Worm (Caenorhabditis elegans): ENCODE data around the gene syd-1.

syd-1 gene

DNA sequence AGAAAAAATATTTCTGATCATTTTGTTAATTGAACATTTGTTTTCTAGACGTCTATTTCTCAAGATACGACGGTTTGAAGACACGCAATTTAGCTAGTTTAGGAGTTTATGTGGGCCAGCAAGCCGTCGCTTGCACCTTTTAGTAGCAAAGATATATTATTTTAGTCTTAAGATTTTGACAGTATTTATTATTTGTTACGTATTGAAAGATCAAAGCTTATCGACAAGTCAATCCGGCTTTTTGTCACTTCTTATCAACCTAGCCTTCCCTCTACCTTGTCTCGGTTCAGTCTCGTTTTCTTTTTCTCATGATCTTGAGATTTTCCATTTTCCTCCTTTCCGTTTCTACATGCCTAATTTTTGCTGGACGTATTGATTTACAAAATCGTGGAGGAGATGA is 20.6 kb downstream of the syd-1 start, which contains the start of gene F35D2.2:
Gene F35D2.2 (plus strand): TSS at position 301 of the 400 bp plus-strand sequence.
- TF ChIP-seq flt-1 (GFP tag; IDR thresholded peaks at IDR 0.05): no peak
- no peak for TF ChIP-seq klf-2 (GFP tag; conservative IDR thresholded peaks at IDR 0.05)
- no peak for TF ChIP-seq T22C8.4 (GFP tag; IDR thresholded peaks at IDR 0.05)

DNA sequence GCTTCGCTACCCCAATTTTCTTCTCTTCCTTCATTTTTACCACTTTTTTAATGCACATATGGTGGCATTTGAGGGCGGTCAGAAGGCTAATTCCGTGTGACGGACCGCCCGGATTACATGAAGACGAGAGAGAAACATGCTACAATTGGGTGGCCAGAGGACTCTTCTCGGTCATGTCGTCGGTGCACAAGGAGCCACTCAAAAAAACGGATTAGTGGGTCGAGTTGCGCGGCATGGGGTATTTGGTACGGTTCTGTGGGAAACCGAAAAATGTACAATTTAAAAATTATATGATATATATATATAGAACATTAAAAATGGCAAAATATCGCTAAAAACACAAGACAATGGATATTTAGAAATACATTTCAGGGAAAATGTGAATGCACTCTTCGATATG is 23.9 kb downstream of the syd-1 start:
- TF ChIP-seq flt-1 (GFP tag; IDR thresholded peaks at IDR 0.05) (no peak), klf-2 (GFP tag; conservative IDR thresholded peaks at IDR 0.05) (no peak), cog-1 (tag; optimal IDR thresholded peaks at IDR 0.05) (no peak), T22C8.4 (GFP tag; IDR thresholded peaks at IDR 0.05) (no peak), med-1 (GFP tag; optimal IDR thresholded peaks at IDR 0.05; ENCODE audit: insufficient read depth) (no peak), ref-1 (GFP tag; conservative IDR thresholded peaks at IDR 0.05) (no peak), ztf-29 (GFP tag; IDR thresholded peaks at IDR 0.05) (no peak), ztf-23 (GFP tag; IDR thresholded peaks at IDR 0.05) (no peak), tab-1 (GFP tag; IDR thresholded peaks at IDR 0.05) (no peak)

DNA sequence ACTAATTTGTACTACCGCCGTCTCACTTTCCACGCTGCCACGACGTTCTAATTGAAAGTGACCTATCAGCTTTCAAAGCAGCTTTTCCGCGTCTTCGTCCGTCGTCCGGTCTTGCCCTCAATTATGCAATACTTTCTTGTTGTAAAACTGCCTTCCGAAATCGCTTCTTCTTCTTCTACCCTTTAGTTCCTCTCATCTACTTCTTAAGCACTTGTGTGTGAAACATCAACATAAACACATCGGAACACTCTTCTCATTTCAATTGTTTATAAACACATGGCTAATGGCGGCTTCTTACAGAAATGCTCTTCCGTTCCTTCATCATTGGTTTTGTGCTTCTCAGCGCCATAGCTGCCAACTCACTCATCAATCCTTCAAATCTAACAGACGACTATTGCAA is 24.4 kb downstream of the syd-1 start, which contains the start of gene F35D2.3:
Gene F35D2.3 (plus strand): TSS at position 301 of the 400 bp plus-strand sequence.
- TF ChIP-seq ref-1 (GFP tag; conservative IDR thresholded peaks at IDR 0.05) (no peak), flt-1 (GFP tag; IDR thresholded peaks at IDR 0.05) (no peak), cog-1 (tag; optimal IDR thresholded peaks at IDR 0.05) (no peak), tab-1 (GFP tag; IDR thresholded peaks at IDR 0.05) (no peak), ztf-29 (GFP tag; IDR thresholded peaks at IDR 0.05) (no peak), T22C8.4 (GFP tag; IDR thresholded peaks at IDR 0.05) (no peak), med-1 (GFP tag; optimal IDR thresholded peaks at IDR 0.05; ENCODE audit: insufficient read depth) (no peak), klf-2 (GFP tag; conservative IDR thresholded peaks at IDR 0.05) (no peak), ztf-23 (GFP tag; IDR thresholded peaks at IDR 0.05) (no peak)

DNA sequence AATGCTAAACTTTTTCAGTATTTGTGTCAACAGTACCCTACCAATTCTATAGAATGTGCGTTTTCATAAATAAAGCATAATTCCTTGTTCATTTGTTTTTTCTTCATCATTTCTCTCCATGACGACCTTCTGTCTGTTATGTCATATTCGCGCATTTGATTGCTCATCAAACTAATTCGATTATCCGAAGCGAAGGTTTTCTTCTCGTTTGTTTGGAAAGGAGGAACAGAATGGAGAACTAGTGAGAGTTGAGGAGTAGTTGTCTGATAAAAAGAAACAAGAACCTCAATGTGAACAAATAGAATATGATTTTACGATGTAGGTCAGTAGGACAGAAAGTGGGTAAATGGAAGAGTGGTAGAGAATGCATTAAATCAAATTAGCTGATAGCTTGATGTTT is 32.1 kb downstream of the syd-1 start:
- TF ChIP-seq cog-1 (tag; optimal IDR thresholded peaks at IDR 0.05) (no peak), ztf-23 (GFP tag; IDR thresholded peaks at IDR 0.05) (no peak), flt-1 (GFP tag; IDR thresholded peaks at IDR 0.05) (no peak), T22C8.4 (GFP tag; IDR thresholded peaks at IDR 0.05) (no peak)

DNA sequence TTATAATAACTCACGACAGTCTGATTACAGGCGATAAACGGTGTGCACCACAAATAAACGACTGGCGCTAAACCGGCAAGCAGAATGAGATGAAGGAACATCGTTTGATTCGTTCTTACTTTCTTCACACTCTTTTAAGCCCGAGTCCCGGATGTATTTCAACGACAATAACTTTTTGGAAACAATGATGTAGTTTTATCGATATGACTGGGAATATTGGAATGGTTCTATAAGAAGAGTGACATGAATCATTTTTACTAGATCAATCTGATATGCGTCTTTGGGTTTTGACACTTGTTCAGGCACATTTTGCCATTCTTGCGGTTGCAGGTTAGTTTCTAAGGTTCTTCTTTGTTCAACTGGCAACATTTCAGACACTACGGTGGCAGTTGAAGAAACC is 33.2 kb downstream of the syd-1 start, which contains the start of the genes ZK1290.11 and ZK1290.1:
Gene ZK1290.11 (minus strand): TSS at position 101 of the 400 bp plus-strand sequence.
Gene ZK1290.1 (plus strand): TSS at position 271 of the 400 bp plus-strand sequence.
- TF ChIP-seq cog-1 (tag; optimal IDR thresholded peaks at IDR 0.05): no peak
- TF ChIP-seq ztf-29 (GFP tag; IDR thresholded peaks at IDR 0.05): no peak

DNA sequence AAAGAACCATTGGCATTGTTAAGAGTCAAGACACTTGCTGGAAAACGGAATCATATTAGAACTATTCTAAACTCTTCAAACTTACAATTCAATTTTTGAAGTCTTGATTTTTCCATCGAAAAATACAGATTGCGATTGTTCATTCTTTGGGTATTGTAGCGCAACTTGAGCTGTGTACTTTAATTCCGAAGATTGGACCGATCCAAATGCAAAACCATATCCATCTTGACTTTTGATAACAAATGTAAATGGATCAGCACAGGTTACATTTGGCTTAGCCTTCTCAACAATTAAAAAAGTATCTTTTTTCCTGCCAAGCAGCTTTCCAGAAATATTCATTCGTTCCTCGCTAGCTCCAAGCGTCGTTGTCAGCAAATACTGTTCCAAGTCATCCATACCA is 33.9 kb downstream of the syd-1 start:
- no peak for TF ChIP-seq ref-1 (GFP tag; conservative IDR thresholded peaks at IDR 0.05)
- TF ChIP-seq cog-1 (tag; optimal IDR thresholded peaks at IDR 0.05): no peak
- TF ChIP-seq T22C8.4 (GFP tag; IDR thresholded peaks at IDR 0.05): no peak
- TF ChIP-seq tab-1 (GFP tag; IDR thresholded peaks at IDR 0.05): no peak
- no peak for TF ChIP-seq flt-1 (GFP tag; IDR thresholded peaks at IDR 0.05)
- no peak for TF ChIP-seq ztf-29 (GFP tag; IDR thresholded peaks at IDR 0.05)
- TF ChIP-seq ztf-23 (GFP tag; IDR thresholded peaks at IDR 0.05): no peak
- no peak for TF ChIP-seq med-1 (GFP tag; optimal IDR thresholded peaks at IDR 0.05; ENCODE audit: insufficient read depth)
- TF ChIP-seq klf-2 (GFP tag; conservative IDR thresholded peaks at IDR 0.05): no peak

DNA sequence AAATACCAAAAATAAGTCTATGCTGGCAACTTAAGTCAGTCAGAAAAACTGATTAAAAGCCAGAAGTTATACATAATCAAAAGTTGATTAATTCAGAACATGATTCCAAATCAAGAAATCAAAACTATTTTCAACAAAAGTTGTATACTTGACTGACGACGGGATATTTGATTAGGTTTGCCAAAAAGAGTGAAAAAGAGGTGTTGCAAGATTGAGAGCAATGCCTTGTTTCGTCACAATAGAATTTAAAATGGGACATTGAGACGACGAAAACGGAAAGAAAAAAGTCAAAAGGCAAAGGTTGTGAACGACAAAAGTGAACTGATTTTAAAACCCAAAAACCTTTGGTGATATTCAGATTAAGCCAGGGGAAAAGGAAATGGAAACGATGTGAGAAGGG is 35.8 kb downstream of the syd-1 start:
- TF ChIP-seq ref-1 (GFP tag; conservative IDR thresholded peaks at IDR 0.05) (no peak), T22C8.4 (GFP tag; IDR thresholded peaks at IDR 0.05) (no peak), cog-1 (tag; optimal IDR thresholded peaks at IDR 0.05) (no peak), flt-1 (GFP tag; IDR thresholded peaks at IDR 0.05) (no peak), klf-2 (GFP tag; conservative IDR thresholded peaks at IDR 0.05) (no peak), ztf-23 (GFP tag; IDR thresholded peaks at IDR 0.05) (no peak), med-1 (GFP tag; optimal IDR thresholded peaks at IDR 0.05; ENCODE audit: insufficient read depth) (no peak), ztf-29 (GFP tag; IDR thresholded peaks at IDR 0.05) (no peak), tab-1 (GFP tag; IDR thresholded peaks at IDR 0.05) (no peak)

DNA sequence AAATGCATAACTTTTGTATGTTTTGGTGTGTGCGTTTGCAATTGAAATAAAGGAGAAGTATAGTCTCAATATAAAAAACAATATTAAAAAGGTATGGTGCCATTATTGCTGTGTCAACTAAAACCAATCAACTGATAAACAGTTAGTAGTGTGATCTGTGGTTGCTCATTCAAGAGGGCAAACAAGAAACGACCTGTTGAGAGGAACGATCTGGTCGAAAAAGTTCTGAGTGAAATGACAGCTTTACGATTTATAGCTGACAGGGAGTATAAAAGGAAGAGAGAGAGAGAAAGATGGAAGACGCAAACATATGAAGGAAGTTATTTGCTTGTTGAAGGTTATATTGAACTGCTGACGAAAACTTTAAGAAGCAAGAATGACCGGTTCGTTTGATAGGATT is 36.7 kb downstream of the syd-1 start:
- TF ChIP-seq med-1 (GFP tag; optimal IDR thresholded peaks at IDR 0.05; ENCODE audit: insufficient read depth): no peak
- no peak for TF ChIP-seq ztf-23 (GFP tag; IDR thresholded peaks at IDR 0.05)
- TF ChIP-seq ztf-29 (GFP tag; IDR thresholded peaks at IDR 0.05): no peak
- TF ChIP-seq ref-1 (GFP tag; conservative IDR thresholded peaks at IDR 0.05): no peak
- no peak for TF ChIP-seq flt-1 (GFP tag; IDR thresholded peaks at IDR 0.05)
- TF ChIP-seq T22C8.4 (GFP tag; IDR thresholded peaks at IDR 0.05): no peak
- no peak for TF ChIP-seq klf-2 (GFP tag; conservative IDR thresholded peaks at IDR 0.05)
- TF ChIP-seq tab-1 (GFP tag; IDR thresholded peaks at IDR 0.05): no peak
- TF ChIP-seq cog-1 (tag; optimal IDR thresholded peaks at IDR 0.05): no peak

DNA sequence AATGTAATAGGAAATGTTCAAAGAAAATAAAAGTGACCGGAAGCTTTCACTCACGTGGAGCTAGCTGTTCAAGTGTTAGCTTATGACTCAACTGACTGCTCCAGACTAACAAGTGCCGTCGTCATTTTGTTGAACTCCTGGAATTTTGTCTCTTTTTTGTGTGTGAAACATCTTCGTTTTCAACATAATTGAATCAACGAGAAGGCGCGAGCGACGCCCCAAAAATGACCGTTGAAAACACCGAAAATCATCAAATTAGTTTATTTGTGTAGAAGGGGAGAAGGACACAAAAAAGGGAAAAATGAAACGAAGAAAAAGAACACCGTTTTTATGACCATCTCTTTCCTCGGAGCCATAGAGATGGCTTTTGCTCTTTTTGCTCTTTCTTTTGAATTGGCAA is 39.3 kb downstream of the syd-1 start, which contains the start of gene ZK1290.14:
Gene ZK1290.14 (minus strand): TSS at position 139 of the 400 bp plus-strand sequence.
- no peak for TF ChIP-seq cog-1 (tag; optimal IDR thresholded peaks at IDR 0.05)
- TF ChIP-seq med-1 (GFP tag; optimal IDR thresholded peaks at IDR 0.05; ENCODE audit: insufficient read depth): no peak
- no peak for TF ChIP-seq flt-1 (GFP tag; IDR thresholded peaks at IDR 0.05)
- no peak for TF ChIP-seq ztf-23 (GFP tag; IDR thresholded peaks at IDR 0.05)
- TF ChIP-seq tab-1 (GFP tag; IDR thresholded peaks at IDR 0.05): no peak
- no peak for TF ChIP-seq ref-1 (GFP tag; conservative IDR thresholded peaks at IDR 0.05)
- no peak for TF ChIP-seq ztf-29 (GFP tag; IDR thresholded peaks at IDR 0.05)
- no peak for TF ChIP-seq T22C8.4 (GFP tag; IDR thresholded peaks at IDR 0.05)
- TF ChIP-seq klf-2 (GFP tag; conservative IDR thresholded peaks at IDR 0.05): no peak

DNA sequence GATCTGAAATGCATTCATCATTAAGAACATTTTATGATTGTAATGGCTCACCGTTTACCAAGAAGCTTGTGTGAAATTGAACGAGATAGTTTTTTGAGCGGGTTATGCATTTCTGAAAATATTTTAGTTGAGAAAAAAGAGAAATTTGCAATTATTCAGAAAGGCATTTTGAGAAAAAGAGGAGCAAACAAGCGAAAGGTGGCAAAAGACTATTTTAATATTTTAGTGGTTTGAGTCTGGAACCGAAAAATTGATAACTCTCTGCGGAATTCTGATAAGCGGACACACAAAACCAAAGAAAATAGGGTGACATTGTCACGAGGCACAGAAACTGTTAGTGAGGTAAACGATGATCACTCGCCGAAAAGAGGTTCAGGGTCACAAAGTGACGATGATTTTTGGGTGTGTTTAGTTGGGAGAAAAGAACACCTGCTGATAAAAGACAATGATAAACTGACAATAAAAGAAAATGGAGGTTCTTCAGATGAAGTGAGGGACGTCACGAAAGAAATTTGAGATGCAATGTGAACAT is 39.9 kb downstream of the syd-1 start:
- no peak for TF ChIP-seq tab-1 (GFP tag; IDR thresholded peaks at IDR 0.05)
- TF ChIP-seq ref-1 (GFP tag; conservative IDR thresholded peaks at IDR 0.05): no peak
- TF ChIP-seq flt-1 (GFP tag; IDR thresholded peaks at IDR 0.05): no peak
- no peak for TF ChIP-seq ztf-29 (GFP tag; IDR thresholded peaks at IDR 0.05)
- TF ChIP-seq klf-2 (GFP tag; conservative IDR thresholded peaks at IDR 0.05): no peak
- TF ChIP-seq ztf-23 (GFP tag; IDR thresholded peaks at IDR 0.05): no peak
- no peak for TF ChIP-seq cog-1 (tag; optimal IDR thresholded peaks at IDR 0.05)
- no peak for TF ChIP-seq med-1 (GFP tag; optimal IDR thresholded peaks at IDR 0.05; ENCODE audit: insufficient read depth)
- no peak for TF ChIP-seq T22C8.4 (GFP tag; IDR thresholded peaks at IDR 0.05)
